Worm (Caenorhabditis elegans): ENCODE measurements around the gene K08F8.7.

- TF ChIP-seq pqm-1 (tag; optimal IDR thresholded peaks at IDR 0.05) (no peak), egl-27 (tag; optimal IDR thresholded peaks at IDR 0.05) (no peak), isw-1 (GFP tag; IDR thresholded peaks at IDR 0.05) (no peak), jun-1 (tag; optimal IDR thresholded peaks at IDR 0.05) (no peak), nhr-11 (tag; optimal IDR thresholded peaks at IDR 0.05) (no peak), snpc-4 (tag; optimal IDR thresholded peaks at IDR 0.05) (no peak), tbx-2 (tag; optimal IDR thresholded peaks at IDR 0.05) (peak; percentile 14), lin-39 (tag; optimal IDR thresholded peaks at IDR 0.05) (no peak), nhr-237 (tag; optimal IDR thresholded peaks at IDR 0.05) (no peak), pag-3 (tag; optimal IDR thresholded peaks at IDR 0.05; ENCODE audit: borderline replicate concordance, insufficient read depth) (no peak), elt-2 (tag; optimal IDR thresholded peaks at IDR 0.05) (peak; percentile 3), ama-1 (optimal IDR thresholded peaks at IDR 0.05) (no peak), fos-1 (tag; optimal IDR thresholded peaks at IDR 0.05) (no peak), ces-1 (GFP tag; optimal IDR thresholded peaks at IDR 0.05) (no peak)
These were observed 13.9 kb downstream of the K08F8.7 start for ce11 chrII:8741277-8741676.
